Worm (Caenorhabditis elegans): ENCODE data around the gene math-40.
"Not testable (repeated sequence)": the region's sequence is repeated elsewhere in the genome, so short reads cannot be mapped to it uniquely, and the experiment has no call there.

math-40 gene

DNA sequence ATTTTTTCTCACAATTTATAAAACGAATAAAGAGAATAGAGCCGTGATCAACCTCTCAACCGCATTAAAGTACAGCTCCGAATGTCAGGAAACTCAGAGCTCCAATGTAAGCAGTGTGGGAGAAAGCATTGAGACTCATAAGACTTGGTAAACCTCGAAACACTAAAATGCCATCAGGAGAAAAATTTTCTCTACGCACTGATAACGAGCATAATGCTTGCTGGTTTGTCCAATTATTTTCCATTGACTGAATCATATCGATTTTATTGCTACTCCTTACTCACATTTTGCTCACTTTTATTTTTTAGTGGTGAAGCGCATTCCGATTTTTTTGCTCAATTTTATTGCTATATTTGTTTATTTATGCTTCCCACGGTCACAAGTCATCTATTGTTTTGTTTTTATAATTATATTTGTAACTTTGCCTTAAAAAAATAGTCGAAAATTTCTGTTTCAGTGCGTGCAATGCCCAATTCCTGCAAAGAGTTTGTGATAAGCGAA, at the start of gene math-40:
math-40 (plus strand) TSS at position 451 of the 501 bp plus-strand sequence.
- no peak for TF ChIP-seq him-1 (tag; optimal IDR thresholded peaks at IDR 0.05)
- no peak for TF ChIP-seq dao-5 (tag; optimal IDR thresholded peaks at IDR 0.05)
- no peak for TF ChIP-seq W03F9.2 (tag; optimal IDR thresholded peaks at IDR 0.05)

DNA sequence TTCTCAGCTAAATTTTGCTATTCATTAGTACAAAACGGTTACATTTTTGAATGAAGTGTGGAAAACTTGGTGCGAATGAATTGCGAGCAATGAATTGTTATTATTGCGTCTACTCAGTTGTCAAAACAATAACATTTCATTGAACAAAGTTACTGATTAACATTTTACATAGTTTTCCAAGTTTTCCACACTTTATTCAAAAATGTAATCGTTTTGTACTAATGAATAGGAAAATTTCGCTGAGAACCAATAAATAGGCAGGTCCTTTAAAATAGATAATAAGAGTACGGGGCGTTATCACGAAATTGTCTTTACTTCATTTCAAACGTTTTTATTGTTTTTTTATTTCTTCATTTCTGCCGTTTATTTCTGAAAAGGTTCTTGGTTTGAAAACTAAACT, 48.0 kb upstream of the math-40 start, which contains the start of gene math-4:
math-4 (minus strand) TSS at position 101 of the 400 bp plus-strand sequence.
- no peak for TF ChIP-seq dao-5 (tag; optimal IDR thresholded peaks at IDR 0.05)
- TF ChIP-seq W03F9.2 (tag; optimal IDR thresholded peaks at IDR 0.05): no peak
- no peak for TF ChIP-seq him-1 (tag; optimal IDR thresholded peaks at IDR 0.05)

DNA sequence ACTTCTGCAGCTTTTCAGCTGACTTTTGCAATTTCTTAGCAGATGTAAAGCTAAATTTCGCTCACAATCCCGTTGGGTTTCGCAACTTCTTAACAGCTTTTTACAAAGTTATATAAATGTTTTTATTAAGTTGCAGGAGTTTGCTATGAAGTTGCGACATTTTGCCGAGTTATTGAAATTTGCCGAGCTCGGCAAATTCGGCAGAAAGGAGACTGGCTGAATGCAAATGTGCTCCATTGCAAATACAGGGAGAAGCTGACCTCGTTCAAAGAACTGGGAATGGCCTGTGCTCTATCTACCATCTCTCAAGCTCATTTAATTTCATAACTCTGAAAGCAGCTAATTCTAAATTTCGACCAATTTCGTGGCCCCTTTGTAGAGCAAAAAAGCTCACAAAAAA, 45.6 kb upstream of the math-40 start, which contains the start of gene C08F1.11:
C08F1.11 (minus strand) TSS at position 101 of the 400 bp plus-strand sequence.
- TF ChIP-seq him-1 (tag; optimal IDR thresholded peaks at IDR 0.05): no peak
- TF ChIP-seq dao-5 (tag; optimal IDR thresholded peaks at IDR 0.05): no peak
- no peak for TF ChIP-seq W03F9.2 (tag; optimal IDR thresholded peaks at IDR 0.05)

DNA sequence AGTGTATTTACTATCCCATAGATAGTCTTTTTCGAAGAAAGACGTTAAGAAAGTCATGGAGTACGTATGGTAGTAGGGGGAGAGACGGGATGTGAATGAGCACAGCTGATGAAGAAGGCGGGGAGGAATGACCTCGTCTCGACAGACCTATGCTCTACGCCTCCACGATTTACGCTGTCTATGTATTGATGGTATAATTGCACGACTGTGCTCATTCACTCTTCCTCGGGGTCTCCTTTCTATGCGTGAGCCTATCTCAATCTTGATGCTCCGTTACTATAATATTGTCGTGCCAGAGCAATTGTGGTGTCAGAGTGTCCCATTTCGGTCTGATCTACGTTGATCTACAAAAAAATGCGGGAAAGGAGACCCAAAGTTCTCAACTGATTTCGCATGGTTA, 44.2 kb upstream of the math-40 start, which contains the start of gene C08F1.10:
C08F1.10 (minus strand) TSS at position 101 of the 400 bp plus-strand sequence.
- TF ChIP-seq dao-5 (tag; optimal IDR thresholded peaks at IDR 0.05) (no peak), him-1 (tag; optimal IDR thresholded peaks at IDR 0.05) (no peak), W03F9.2 (tag; optimal IDR thresholded peaks at IDR 0.05) (no peak)

DNA sequence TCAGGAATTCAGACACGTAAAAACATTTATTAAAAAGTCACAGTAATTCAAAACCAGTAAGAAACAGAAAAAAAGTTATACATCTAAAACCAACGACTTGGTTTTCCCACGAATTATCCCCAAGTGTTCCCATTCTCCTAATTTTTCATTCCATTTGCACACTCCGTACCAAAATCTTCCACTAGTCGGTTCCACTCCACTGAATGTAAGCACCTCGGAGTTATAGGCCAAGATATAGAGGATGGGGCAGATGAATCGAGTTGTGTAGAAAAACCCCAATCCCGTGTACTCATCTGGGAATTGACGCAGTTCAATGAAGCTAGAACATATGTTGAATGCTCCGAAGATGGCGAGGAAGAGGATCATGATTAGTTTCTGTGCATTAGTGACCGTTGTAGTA, 43.2 kb upstream of the math-40 start:
- TF ChIP-seq dao-5 (tag; optimal IDR thresholded peaks at IDR 0.05): no peak
- TF ChIP-seq W03F9.2 (tag; optimal IDR thresholded peaks at IDR 0.05): no peak
- no peak for TF ChIP-seq him-1 (tag; optimal IDR thresholded peaks at IDR 0.05)

DNA sequence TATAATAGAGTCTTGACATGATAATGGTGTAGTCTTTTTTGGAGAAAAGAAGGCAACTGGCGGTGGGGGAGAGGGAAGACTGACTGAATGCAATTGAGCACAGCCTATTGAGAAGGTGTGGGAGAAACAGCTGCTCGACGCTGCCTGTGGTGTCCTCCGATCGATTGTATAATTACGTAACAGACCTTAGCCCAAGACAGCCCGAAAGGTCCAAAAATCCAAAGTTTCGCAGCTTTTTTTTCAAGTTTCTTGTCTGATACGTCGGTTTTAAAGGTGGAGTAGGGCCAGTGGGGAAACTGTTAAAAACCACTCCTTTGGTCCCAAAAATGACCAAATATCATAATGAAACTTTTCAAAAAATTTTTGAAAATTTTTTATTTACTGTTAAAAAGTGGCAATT, 42.3 kb upstream of the math-40 start, which contains the start of the genes C08F1.6 and fbxb-13:
C08F1.6 (minus strand) TSS at position 101 of the 400 bp plus-strand sequence.
fbxb-13 (plus strand) TSS at position 191 of the 400 bp plus-strand sequence.
- TF ChIP-seq dao-5 (tag; optimal IDR thresholded peaks at IDR 0.05) (no peak), W03F9.2 (tag; optimal IDR thresholded peaks at IDR 0.05) (no peak), him-1 (tag; optimal IDR thresholded peaks at IDR 0.05) (no peak)

DNA sequence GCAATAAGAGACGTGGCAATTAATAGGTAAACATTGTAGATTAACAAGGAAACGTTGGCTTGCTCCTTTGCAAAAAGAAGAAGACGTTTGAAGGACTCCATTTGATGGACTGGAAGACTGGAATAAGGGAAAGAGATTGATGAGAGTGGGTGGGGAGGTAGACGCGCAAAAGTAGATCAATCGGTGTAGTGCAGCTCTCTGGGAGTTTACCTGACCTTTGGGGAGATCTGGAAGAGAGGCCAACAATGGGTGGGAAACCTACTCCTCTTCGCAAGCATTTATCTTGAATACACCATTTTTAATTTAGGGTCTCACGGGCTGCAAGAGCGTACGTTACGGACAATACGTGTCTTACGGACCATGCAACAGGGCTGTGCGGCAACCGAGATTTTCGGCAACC, 24.1 kb upstream of the math-40 start, which contains the start of gene C08F1.12:
C08F1.12 (minus strand) TSS at position 101 of the 400 bp plus-strand sequence.
- TF ChIP-seq W03F9.2 (tag; optimal IDR thresholded peaks at IDR 0.05) (no peak), him-1 (tag; optimal IDR thresholded peaks at IDR 0.05) (no peak)

DNA sequence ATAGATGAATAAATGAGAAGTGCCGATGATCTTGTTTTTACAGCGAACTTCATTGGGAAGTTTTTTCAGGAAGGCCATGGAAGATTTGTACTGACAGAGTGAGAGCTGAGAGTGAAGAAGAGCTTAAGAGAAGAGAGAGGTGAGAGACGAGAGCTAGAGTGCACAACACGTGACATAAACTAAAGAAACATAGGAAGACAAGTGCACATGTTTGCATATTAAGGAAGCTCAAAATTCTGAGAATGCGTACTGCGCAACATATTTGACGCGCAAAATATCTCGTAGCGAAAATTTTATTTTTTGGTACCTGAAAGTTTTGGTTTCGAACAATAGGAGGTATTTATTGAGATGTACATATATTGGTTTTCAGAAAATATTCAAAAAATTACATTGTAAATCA, 22.2 kb upstream of the math-40 start, which contains the start of gene C08F1.8:
C08F1.8 (minus strand) TSS at position 101 of the 400 bp plus-strand sequence.
- TF ChIP-seq dao-5 (tag; optimal IDR thresholded peaks at IDR 0.05) (no peak), him-1 (tag; optimal IDR thresholded peaks at IDR 0.05) (no peak), W03F9.2 (tag; optimal IDR thresholded peaks at IDR 0.05) (no peak)

DNA sequence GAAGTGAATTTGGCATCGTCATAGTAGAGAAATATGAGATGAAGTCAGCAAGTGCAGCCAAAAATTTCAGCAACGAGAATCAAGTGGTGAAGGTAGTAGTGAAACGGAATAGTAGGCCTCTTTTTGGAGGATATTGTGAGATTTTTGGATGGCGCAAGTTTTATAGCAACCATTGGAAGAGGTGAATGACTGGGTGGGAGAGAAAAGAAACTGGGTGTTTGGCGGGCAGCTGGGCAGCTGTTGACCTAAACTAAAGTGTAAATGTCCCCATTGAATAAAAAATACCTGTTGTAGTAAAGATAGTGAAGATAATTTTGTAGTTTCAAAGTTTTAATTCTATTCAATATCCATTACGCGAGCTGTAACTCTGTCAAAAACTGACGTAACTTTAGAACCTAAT, 14.4 kb upstream of the math-40 start:
- TF ChIP-seq W03F9.2 (tag; optimal IDR thresholded peaks at IDR 0.05) (no peak), dao-5 (tag; optimal IDR thresholded peaks at IDR 0.05) (no peak), him-1 (tag; optimal IDR thresholded peaks at IDR 0.05) (no peak)

DNA sequence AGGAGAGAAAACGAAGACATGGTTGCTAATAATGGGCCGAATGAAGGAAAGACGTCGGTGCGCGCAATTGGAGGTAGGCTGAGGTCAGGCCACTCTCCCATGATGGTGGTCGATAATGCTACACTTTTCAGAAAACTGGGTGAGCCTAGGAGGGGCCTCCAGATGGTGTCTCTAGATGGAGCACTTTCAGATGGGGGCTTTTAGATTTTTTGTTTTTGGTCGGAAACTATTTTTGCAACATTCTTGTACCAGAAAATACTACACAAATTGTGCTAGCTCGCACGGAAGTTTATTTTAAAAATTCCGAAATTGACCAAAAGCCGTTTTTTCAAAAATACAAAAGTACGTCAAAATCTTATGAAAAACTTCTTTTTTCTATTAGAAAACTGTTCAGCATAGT, 12.1 kb upstream of the math-40 start, which contains the start of gene fbxb-10:
fbxb-10 (minus strand) TSS at position 101 of the 400 bp plus-strand sequence.
- TF ChIP-seq W03F9.2 (tag; optimal IDR thresholded peaks at IDR 0.05) (no peak), him-1 (tag; optimal IDR thresholded peaks at IDR 0.05) (no peak), dao-5 (tag; optimal IDR thresholded peaks at IDR 0.05) (no peak)

DNA sequence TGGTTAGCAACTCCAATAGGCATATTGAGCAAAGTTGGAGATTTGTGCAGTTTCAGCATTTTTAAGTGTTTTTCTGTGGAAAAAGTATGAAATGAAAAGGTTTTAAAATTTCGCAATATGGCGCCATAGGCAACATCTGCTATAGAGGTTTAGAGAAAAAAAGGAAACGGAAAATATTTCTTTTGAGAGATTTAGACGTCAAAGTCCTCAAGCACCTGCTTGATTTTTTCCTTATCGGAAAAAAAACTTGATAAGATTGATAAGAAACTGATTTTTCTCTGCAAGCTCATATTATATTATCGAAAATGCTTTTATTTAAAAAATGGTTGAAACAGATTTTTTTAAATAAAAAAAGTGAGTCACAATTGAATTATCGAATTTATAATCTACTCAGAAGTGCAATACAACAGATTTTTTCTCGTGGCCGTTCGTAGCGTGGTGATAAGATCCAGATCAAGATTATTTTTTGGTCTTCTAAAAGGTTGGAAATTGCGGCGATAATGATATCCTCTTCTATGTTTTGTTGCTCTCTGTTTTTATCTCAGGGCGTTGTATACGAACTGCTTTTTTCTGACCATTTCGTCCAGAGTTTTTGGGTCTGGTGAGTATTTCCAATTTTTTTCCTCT, 10.4 kb upstream of the math-40 start, which contains the start of gene fbxc-19:
fbxc-19 (plus strand) TSS at position 536 of the 627 bp plus-strand sequence.
- no peak for TF ChIP-seq him-1 (tag; optimal IDR thresholded peaks at IDR 0.05)
- no peak for TF ChIP-seq dao-5 (tag; optimal IDR thresholded peaks at IDR 0.05)
- TF ChIP-seq W03F9.2 (tag; optimal IDR thresholded peaks at IDR 0.05): peak; percentile 44

DNA sequence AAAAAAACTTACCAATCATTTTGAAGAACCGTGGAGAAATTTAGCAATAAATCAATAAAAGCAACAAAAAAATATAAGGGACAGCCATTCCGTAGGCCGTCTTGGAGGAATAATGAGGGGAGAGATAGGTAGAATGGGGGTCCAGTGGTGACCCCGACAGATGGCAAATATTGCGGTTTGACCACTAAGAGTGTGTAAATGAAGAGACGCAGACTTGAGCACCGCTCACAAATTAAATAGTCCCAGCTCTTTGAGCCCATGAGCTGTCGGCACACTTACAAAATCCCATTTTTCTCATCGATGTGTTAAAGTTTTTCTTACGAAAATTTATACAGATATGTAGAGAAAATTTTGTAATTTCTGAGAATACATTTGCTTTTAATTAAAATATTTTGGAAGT, 9.7 kb upstream of the math-40 start, which contains the start of gene fbxa-3:
fbxa-3 (minus strand) TSS at position 101 of the 400 bp plus-strand sequence.
- TF ChIP-seq him-1 (tag; optimal IDR thresholded peaks at IDR 0.05) (no peak), W03F9.2 (tag; optimal IDR thresholded peaks at IDR 0.05) (no peak), dao-5 (tag; optimal IDR thresholded peaks at IDR 0.05) (no peak)

DNA sequence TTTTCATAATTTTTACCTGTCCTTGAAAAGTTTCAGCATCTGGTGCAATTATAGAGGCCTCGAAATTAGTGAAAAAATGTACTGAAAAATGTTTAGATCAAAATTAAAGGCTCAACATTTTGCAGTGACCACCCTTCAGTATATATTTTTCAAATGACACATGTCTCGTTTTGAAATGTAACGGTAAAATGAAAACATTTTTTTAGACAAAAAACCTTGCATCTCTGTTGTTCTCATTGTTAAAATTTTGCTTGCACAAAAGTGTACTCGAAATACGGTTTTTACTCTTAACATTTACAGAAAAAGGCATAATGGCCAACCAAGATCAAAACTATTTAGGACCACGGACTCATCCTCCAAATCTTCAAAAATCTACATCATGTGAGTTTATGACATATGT, 6.1 kb upstream of the math-40 start, which contains the start of gene math-41:
math-41 (plus strand) TSS at position 301 of the 400 bp plus-strand sequence.
- not testable (repeated sequence) for TF ChIP-seq him-1, dao-5, W03F9.2 (tag; optimal IDR thresholded peaks at IDR 0.05)

DNA sequence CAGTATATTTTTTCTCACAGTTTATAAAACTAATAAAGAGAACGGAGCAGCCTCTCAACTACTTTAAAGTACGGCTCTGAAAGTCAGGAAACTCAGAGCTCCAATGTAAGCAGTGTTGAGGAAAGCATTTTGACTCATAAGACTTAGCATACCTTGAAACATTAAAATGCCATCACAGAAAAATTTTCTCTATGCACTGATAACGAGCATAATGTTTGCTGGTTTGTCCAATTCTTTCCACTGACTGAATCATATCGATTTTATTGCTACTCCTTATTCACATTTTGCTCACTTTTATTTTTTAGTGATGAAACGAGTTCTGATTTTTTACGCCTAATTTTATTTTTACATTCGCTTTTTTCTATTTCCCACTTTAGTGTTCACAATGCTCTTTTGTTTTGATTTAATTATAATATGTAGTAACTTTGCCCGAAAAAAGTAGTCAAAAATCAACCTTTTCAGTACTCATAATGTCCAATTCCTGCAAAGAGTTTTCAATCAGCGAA, 1.5 kb downstream of the math-40 start, which contains the start of gene math-39:
math-39 (plus strand) TSS at position 456 of the 506 bp plus-strand sequence.
- no peak for TF ChIP-seq dao-5 (tag; optimal IDR thresholded peaks at IDR 0.05)
- no peak for TF ChIP-seq him-1 (tag; optimal IDR thresholded peaks at IDR 0.05)
- no peak for TF ChIP-seq W03F9.2 (tag; optimal IDR thresholded peaks at IDR 0.05)

Data from whole organism, L4/young adult.